Fruit fly (Drosophila melanogaster) whole organism, wandering third instar larva: ENCODE data around the gene CAHbeta.

ENCODE experiments used
- HLH106 ChIP-seq: fragments of 200-800 bp; optimal IDR thresholded peaks from 3 replicates; lab custom pipeline; 2019; ENCODE audit warnings: missing biosample characterization, mild to moderate bottlenecking, missing genetic modification characterization, moderate library complexity
- Hr78 ChIP-seq: fragments of >200 bp; optimal IDR thresholded peaks from 2 replicates; lab custom pipeline; 2017; ENCODE audit warnings: missing biosample characterization, missing genetic modification characterization
- Jra ChIP-seq: sonication (Bioruptor generic); optimal IDR thresholded peaks from 2 replicates; lab custom pipeline; 2016; ENCODE audit warnings: missing biosample characterization, missing genetic modification characterization
- OdsH ChIP-seq: fragments of 200-800 bp; sonication (Bioruptor generic); optimal IDR thresholded peaks from 2 replicates; lab custom pipeline; 2016; ENCODE audit warnings: missing biosample characterization, mild to moderate bottlenecking, missing genetic modification characterization
- Sp1 ChIP-seq: fragments of 200-800 bp; sonication (Bioruptor generic); optimal IDR thresholded peaks from 3 replicates; lab custom pipeline; 2019; ENCODE audit warnings: missing biosample characterization, mild to moderate bottlenecking, missing genetic modification characterization, moderate library complexity
- br ChIP-seq: fragments of 200-800 bp; sonication (Bioruptor generic); optimal IDR thresholded peaks from 2 replicates; lab custom pipeline; 2016; ENCODE audit warnings: missing biosample characterization, missing genetic modification characterization
- brk ChIP-seq: fragments of 200-800 bp; sonication (Bioruptor generic); optimal IDR thresholded peaks from 2 replicates; lab custom pipeline; 2016; ENCODE audit warnings: missing biosample characterization, mild to moderate bottlenecking, missing genetic modification characterization
- dmrt93B ChIP-seq: fragments of 200-800 bp; sonication (Bioruptor generic); optimal IDR thresholded peaks from 2 replicates; lab custom pipeline; 2018; ENCODE audit warnings: missing biosample characterization, mild to moderate bottlenecking, missing genetic modification characterization
- h ChIP-seq: fragments of 200-800 bp; sonication (Bioruptor generic); optimal IDR thresholded peaks from 3 replicates; lab custom pipeline; 2016; ENCODE audit warnings: missing biosample characterization, mild to moderate bottlenecking, missing genetic modification characterization
- lola ChIP-seq: fragments of >200 bp; optimal IDR thresholded peaks from 2 replicates; lab custom pipeline; 2017; ENCODE audit warnings: missing biosample characterization, missing genetic modification characterization
- psq ChIP-seq: fragments of 200-800 bp; sonication (Bioruptor generic); optimal IDR thresholded peaks from 3 replicates; lab custom pipeline; 2017; ENCODE audit warnings: missing biosample characterization, mild to moderate bottlenecking, missing genetic modification characterization, moderate library complexity
- sage ChIP-seq: fragments of 200-800 bp; sonication (Bioruptor generic); optimal IDR thresholded peaks from 2 replicates; lab custom pipeline; 2016; ENCODE audit warnings: missing biosample characterization, mild to moderate bottlenecking, missing genetic modification characterization
- sv ChIP-seq: fragments of 200-800 bp; sonication (Bioruptor generic); optimal IDR thresholded peaks from 3 replicates; lab custom pipeline; 2016; ENCODE audit warnings: missing biosample characterization, missing genetic modification characterization

- TF ChIP-seq psq (GFP tag; lab: Kevin White, UChicago) (no peak), Hr78 (GFP tag; lab: Kevin White, UChicago) (no peak), dmrt93B (GFP tag; lab: Kevin White, UChicago) (no peak), sv (GFP tag; lab: Kevin White, UChicago) (no peak), OdsH (no peak), HLH106 (tag; lab: Kevin White, UChicago) (no peak), br (no peak), lola (no peak), Jra (GFP tag; lab: Kevin White, UChicago) (no peak), h (GFP tag; lab: Kevin White, UChicago) (no peak), brk (GFP tag; lab: Kevin White, UChicago) (no peak), Sp1 (GFP tag; lab: Kevin White, UChicago) (no peak), sage (GFP tag; lab: Kevin White, UChicago) (no peak)
Observed at dm6 chr3R:8980776-8981165, at the start of gene CAHbeta.
